Worm (Caenorhabditis elegans) whole organism, young adult: ENCODE measurements around the gene ZK546.5.

Source experiments
- B0261.1 ChIP-seq: sonication (generic microtip); optimal IDR thresholded peaks from 2 replicates; lab custom pipeline; 2016; ENCODE audit warnings: mild to moderate bottlenecking, missing genetic modification characterization, moderate library complexity, missing compliant biosample characterization
- B0336.3 ChIP-seq: fragments of 200-800 bp; sonication (Bioruptor generic); IDR thresholded peaks from 2 replicates; pipeline ENCODE4 v1.3.6; 2022; ENCODE audit warnings: missing genetic modification characterization, missing compliant biosample characterization
- D2030.7 ChIP-seq: fragments of 200-800 bp; sonication (Bioruptor generic); IDR thresholded peaks from 2 replicates; pipeline ENCODE4 v1.3.6; 2022; ENCODE audit warnings: missing genetic modification reagents, missing genetic modification characterization, missing compliant biosample characterization
- F52B5.7 ChIP-seq: sonication (generic microtip); optimal IDR thresholded peaks from 2 replicates; lab custom pipeline; 2016; ENCODE audit warnings: mild to moderate bottlenecking, missing genetic modification characterization, missing compliant biosample characterization
- F57A8.1 ChIP-seq: fragments of 200-800 bp; sonication (Bioruptor generic); optimal IDR thresholded peaks from 2 replicates; lab custom pipeline; 2018; ENCODE audit warnings: mild to moderate bottlenecking, missing genetic modification characterization, moderate library complexity, missing compliant biosample characterization
- K12H6.12 ChIP-seq: fragments of 200-800 bp; sonication (Bioruptor generic); optimal IDR thresholded peaks from 2 replicates; lab custom pipeline; 2018; ENCODE audit warnings: mild to moderate bottlenecking, missing genetic modification characterization, missing compliant biosample characterization
- Y56A3A.18 ChIP-seq: fragments of 200-800 bp; sonication (Bioruptor generic); IDR thresholded peaks from 2 replicates; pipeline ENCODE4 v1.3.6; 2022; ENCODE audit warnings: missing genetic modification reagents, missing genetic modification characterization, missing compliant biosample characterization
- Y67H2A.10 ChIP-seq: fragments of 200-800 bp; sonication (Bioruptor generic); conservative IDR thresholded peaks from 2 replicates; pipeline ENCODE4 v1.3.6; 2022; ENCODE audit warnings: missing genetic modification reagents, missing genetic modification characterization, missing compliant biosample characterization
- Y79H2A.3 ChIP-seq: fragments of 200-800 bp; sonication (Bioruptor generic); conservative IDR thresholded peaks from 2 replicates; pipeline ENCODE4 v1.3.6; 2022; ENCODE audit warnings: missing genetic modification reagents, missing genetic modification characterization, missing compliant biosample characterization
- ZK185.1 ChIP-seq: sonication (generic microtip); optimal IDR thresholded peaks from 2 replicates; lab custom pipeline; 2016; ENCODE audit warnings: mild to moderate bottlenecking, missing genetic modification characterization, missing compliant biosample characterization; ENCODE audit not compliant: poor library complexity, severe bottlenecking
- akir-1 ChIP-seq: fragments of 200-800 bp; sonication (Bioruptor generic); optimal IDR thresholded peaks from 2 replicates; lab custom pipeline; 2018; ENCODE audit warnings: mild to moderate bottlenecking, missing genetic modification characterization, moderate library complexity, missing compliant biosample characterization
- aptf-3 ChIP-seq: fragments of 200-800 bp; sonication (Bioruptor generic); IDR thresholded peaks from 2 replicates; pipeline ENCODE4 v1.3.6; 2022; ENCODE audit warnings: missing genetic modification characterization, missing compliant biosample characterization
- atf-7 ChIP-seq: sonication (generic microtip); optimal IDR thresholded peaks from 2 replicates; lab custom pipeline; 2017; ENCODE audit warnings: mild to moderate bottlenecking, missing genetic modification characterization, missing compliant biosample characterization
- ccch-3 ChIP-seq: fragments of 200-800 bp; sonication (Bioruptor generic); optimal IDR thresholded peaks from 2 replicates; lab custom pipeline; 2018; ENCODE audit warnings: mild to moderate bottlenecking, missing genetic modification characterization, missing compliant biosample characterization
- cebp-1 ChIP-seq, 2 experiments: fragments of 200-800 bp in 1 of 2; sonication (Bioruptor generic) in 1 of 2; sonication (generic microtip) in 1 of 2; IDR thresholded peaks in 1 of 2; optimal IDR thresholded peaks in 1 of 2; 2 replicates each; pipeline versions ENCODE4 v1.3.6 to Lab custom; 2017 to 2022; ENCODE audit warnings: missing compliant biosample characterization in 2 of 2, missing genetic modification characterization in 2 of 2, mild to moderate bottlenecking in 1 of 2, missing genetic modification reagents in 1 of 2, moderate library complexity in 1 of 2
- ceh-100 ChIP-seq: fragments of 200-800 bp; sonication (Bioruptor generic); IDR thresholded peaks from 2 replicates; pipeline ENCODE4 v1.3.6; 2022; ENCODE audit warnings: missing genetic modification reagents, missing genetic modification characterization, missing compliant biosample characterization
- chd-7 ChIP-seq: sonication (generic microtip); optimal IDR thresholded peaks from 2 replicates; lab custom pipeline; 2016; ENCODE audit warnings: mild to moderate bottlenecking, missing genetic modification characterization, moderate library complexity, missing compliant biosample characterization
- dpff-1 ChIP-seq: sonication (generic microtip); optimal IDR thresholded peaks from 2 replicates; lab custom pipeline; 2017; ENCODE audit warnings: mild to moderate bottlenecking, missing genetic modification characterization, missing compliant biosample characterization
- dpl-1 ChIP-seq: fragments of 150-350 bp; optimal IDR thresholded peaks from 2 replicates; lab custom pipeline; 2014; ENCODE audit warnings: missing biosample characterization, missing genetic modification reagents, missing genetic modification characterization
- egl-18 ChIP-seq: fragments of 200-800 bp; sonication (Bioruptor generic); IDR thresholded peaks from 2 replicates; pipeline ENCODE4 v1.3.6; 2022; ENCODE audit warnings: missing genetic modification reagents, missing genetic modification characterization, missing compliant biosample characterization
- egl-44 ChIP-seq: fragments of 200-800 bp; sonication (Bioruptor generic); IDR thresholded peaks from 2 replicates; pipeline ENCODE4 v1.3.6; 2022; ENCODE audit warnings: missing genetic modification reagents, missing genetic modification characterization, missing compliant biosample characterization
- him-1 ChIP-seq: sonication (generic microtip); optimal IDR thresholded peaks from 2 replicates; lab custom pipeline; 2016; ENCODE audit warnings: missing genotype, missing genetic modification reagents, missing genetic modification characterization, missing compliant biosample characterization
- hlh-12 ChIP-seq: sonication (generic microtip); optimal IDR thresholded peaks from 2 replicates; lab custom pipeline; 2016; ENCODE audit warnings: missing genetic modification characterization, missing compliant biosample characterization
- hlh-26 ChIP-seq: fragments of 200-800 bp; sonication (Bioruptor generic); conservative IDR thresholded peaks from 2 replicates; pipeline ENCODE4 v1.3.6; 2022; ENCODE audit warnings: missing genetic modification reagents, missing genetic modification characterization, missing compliant biosample characterization
- hsf-1 ChIP-seq: fragments of 200-800 bp; sonication (Bioruptor generic); IDR thresholded peaks from 2 replicates; pipeline ENCODE4 v1.3.6; 2022; ENCODE audit warnings: missing genetic modification reagents, missing genetic modification characterization, missing compliant biosample characterization
- lir-1 ChIP-seq: fragments of 200-800 bp; sonication (Bioruptor generic); conservative IDR thresholded peaks from 2 replicates; pipeline ENCODE4 v1.3.6; 2022; ENCODE audit warnings: missing genetic modification reagents, missing genetic modification characterization, missing compliant biosample characterization
- madf-3 ChIP-seq: fragments of 200-800 bp; sonication (Bioruptor generic); IDR thresholded peaks from 2 replicates; pipeline ENCODE4 v1.3.6; 2022; ENCODE audit warnings: missing genetic modification reagents, missing genetic modification characterization, missing compliant biosample characterization
- madf-6 ChIP-seq: fragments of 200-800 bp; sonication (Bioruptor generic); IDR thresholded peaks from 2 replicates; pipeline ENCODE4 v1.3.6; 2022; ENCODE audit warnings: missing genetic modification reagents, missing genetic modification characterization, missing compliant biosample characterization
- mcd-1 ChIP-seq: fragments of 200-800 bp; sonication (Bioruptor generic); IDR thresholded peaks from 2 replicates; pipeline ENCODE4 v1.3.6; 2022; ENCODE audit warnings: missing genetic modification reagents, missing genetic modification characterization, missing compliant biosample characterization
- mel-28 ChIP-seq: sonication (generic microtip); optimal IDR thresholded peaks from 2 replicates; lab custom pipeline; 2016; ENCODE audit warnings: borderline replicate concordance, mild to moderate bottlenecking, missing genetic modification characterization, missing compliant biosample characterization
- nhr-120 ChIP-seq: fragments of 200-800 bp; sonication (Bioruptor generic); IDR thresholded peaks from 2 replicates; pipeline ENCODE4 v1.3.6; 2022; ENCODE audit warnings: missing genetic modification characterization, missing compliant biosample characterization
- nhr-80 ChIP-seq: sonication (generic microtip); optimal IDR thresholded peaks from 2 replicates; lab custom pipeline; 2016; ENCODE audit warnings: missing genetic modification characterization, missing compliant biosample characterization
- nhr-90 ChIP-seq: sonication (generic microtip); optimal IDR thresholded peaks from 2 replicates; lab custom pipeline; 2016; ENCODE audit warnings: missing genotype, mild to moderate bottlenecking, missing genetic modification characterization, missing compliant biosample characterization
- rcor-1 ChIP-seq: fragments of 200-800 bp; sonication (Bioruptor generic); IDR thresholded peaks from 2 replicates; pipeline ENCODE4 v1.3.6; 2022; ENCODE audit warnings: missing genetic modification reagents, missing genetic modification characterization, missing compliant biosample characterization
- rec-8 ChIP-seq, 2 experiments: sonication (generic microtip); optimal IDR thresholded peaks; 2 replicates each; lab custom pipeline; 2016; ENCODE audit warnings: mild to moderate bottlenecking in 2 of 2, missing genetic modification characterization in 2 of 2, missing genetic modification reagents in 2 of 2, missing genotype in 2 of 2, missing biosample characterization in 1 of 2, missing compliant biosample characterization in 1 of 2, moderate library complexity in 1 of 2
- rpc-1 ChIP-seq, 2 experiments: fragments of 150-350 bp in 1 of 2; sonication (generic microtip) in 1 of 2; optimal IDR thresholded peaks; 2 replicates each; lab custom pipeline; 2014 to 2018; ENCODE audit warnings: missing biosample characterization in 1 of 2, missing genetic modification characterization in 1 of 2, missing genetic modification reagents in 1 of 2, missing genotype in 1 of 2
- snpc-1.1 ChIP-seq: sonication (generic microtip); optimal IDR thresholded peaks from 2 replicates; lab custom pipeline; 2017; ENCODE audit warnings: missing genetic modification characterization, mild to moderate bottlenecking, missing compliant biosample characterization, antibody characterized with exemption, moderate library complexity, missing genotype, missing genetic modification reagents; ENCODE audit not compliant: insufficient read depth
- snpc-4 ChIP-seq, 5 experiments: fragments of 150-350 bp in 1 of 5; sonication (generic microtip) in 4 of 5; optimal IDR thresholded peaks; 2 replicates each; lab custom pipeline; 2014 to 2018; ENCODE audit warnings: missing genetic modification characterization in 5 of 5, missing biosample characterization in 3 of 5, antibody characterized with exemption in 2 of 5, mild to moderate bottlenecking in 2 of 5, missing compliant biosample characterization in 2 of 5, missing genotype in 2 of 5, moderate library complexity in 2 of 5, missing genetic modification reagents in 1 of 5
- somi-1 ChIP-seq: fragments of 200-800 bp; sonication (Bioruptor generic); optimal IDR thresholded peaks from 2 replicates; lab custom pipeline; 2018; ENCODE audit warnings: mild to moderate bottlenecking, missing genetic modification characterization, missing compliant biosample characterization
- tbx-9 ChIP-seq: sonication (generic microtip); optimal IDR thresholded peaks from 2 replicates; lab custom pipeline; 2016; ENCODE audit warnings: borderline replicate concordance, missing genetic modification characterization, inconsistent platforms, missing compliant biosample characterization
- tlf-1 ChIP-seq: fragments of 200-800 bp; sonication (Bioruptor generic); optimal IDR thresholded peaks from 2 replicates; lab custom pipeline; 2018; ENCODE audit warnings: mild to moderate bottlenecking, missing genetic modification characterization, missing compliant biosample characterization
- xnd-1 ChIP-seq: sonication (generic microtip); optimal IDR thresholded peaks from 2 replicates; lab custom pipeline; 2016; ENCODE audit warnings: missing genotype, missing genetic modification reagents, missing genetic modification characterization, missing compliant biosample characterization
- zim-3 ChIP-seq: sonication (generic microtip); optimal IDR thresholded peaks from 2 replicates; lab custom pipeline; 2017; ENCODE audit warnings: mild to moderate bottlenecking, missing genetic modification characterization, moderate library complexity, missing compliant biosample characterization
- ztf-22 ChIP-seq: fragments of 200-800 bp; sonication (Bioruptor generic); optimal IDR thresholded peaks from 2 replicates; lab custom pipeline; 2018; ENCODE audit warnings: mild to moderate bottlenecking, missing genetic modification characterization, moderate library complexity, missing compliant biosample characterization
- ztf-25 ChIP-seq: fragments of 200-800 bp; sonication (Bioruptor generic); IDR thresholded peaks from 2 replicates; pipeline ENCODE4 v1.3.6; 2022; ENCODE audit warnings: missing genetic modification reagents, missing genetic modification characterization, missing compliant biosample characterization
- ztf-28 ChIP-seq: fragments of 200-800 bp; sonication (Bioruptor generic); IDR thresholded peaks from 2 replicates; pipeline ENCODE4 v1.3.6; 2022; ENCODE audit warnings: missing genetic modification reagents, missing genetic modification characterization, missing compliant biosample characterization
- ztf-3 ChIP-seq: fragments of 200-800 bp; sonication (Bioruptor generic); optimal IDR thresholded peaks from 2 replicates; lab custom pipeline; 2018; ENCODE audit warnings: mild to moderate bottlenecking, missing genetic modification characterization, missing compliant biosample characterization

Gene ZK546.5

ce11 chrII:4948118-4948517 lies 12.5 kb downstream of the ZK546.5 start (continued):
- TF ChIP-seq tlf-1 = no peak
- no peak for TF ChIP-seq dpff-1 (tag; lab: Kevin White, UChicago)
- no peak for TF ChIP-seq him-1 (tag; lab: Kevin White, UChicago)
- TF ChIP-seq mcd-1 (GFP tag; lab: Robert Waterston, UW) = no peak
- TF ChIP-seq ztf-22 (GFP tag; lab: Kevin White, UChicago) = no peak
- no peak for TF ChIP-seq chd-7 (tag; lab: Kevin White, UChicago)
- no peak for TF ChIP-seq lir-1 (GFP tag; lab: Robert Waterston, UW)
- TF ChIP-seq dpl-1 (GFP tag; lab: Kevin White, UChicago) = no peak
- TF ChIP-seq D2030.7 (GFP tag; lab: Robert Waterston, UW) = no peak
- TF ChIP-seq egl-18 = 0 out of 2 replicates have a peak, but pooled peaks have one; percentile 54
- TF ChIP-seq ceh-100 = no peak
- TF ChIP-seq madf-6 (GFP tag; lab: Robert Waterston, UW) = peak; percentile 43
- no peak for TF ChIP-seq rcor-1 (GFP tag; lab: Robert Waterston, UW)
- TF ChIP-seq ztf-28 (GFP tag; lab: Robert Waterston, UW) = no peak
- TF ChIP-seq B0261.1 (tag; lab: Kevin White, UChicago) = no peak
- no peak for TF ChIP-seq rpc-1 (optimal IDR thresholded peaks at IDR 0.05; lab: Kevin White, UChicago)
- TF ChIP-seq rpc-1 (tag; optimal IDR thresholded peaks at IDR 0.05; lab: Kevin White, UChicago) = no peak
- no peak for TF ChIP-seq ztf-25
- no peak for TF ChIP-seq aptf-3 (GFP tag; lab: Robert Waterston, UW)
- no peak for TF ChIP-seq egl-44 (GFP tag; lab: Robert Waterston, UW)
- no peak for TF ChIP-seq Y79H2A.3 (GFP tag; lab: Robert Waterston, UW)
- no peak for TF ChIP-seq xnd-1 (tag; lab: Kevin White, UChicago)
- TF ChIP-seq hlh-12 = no peak
- TF ChIP-seq hlh-26 (GFP tag; lab: Robert Waterston, UW) = no peak
- no peak for TF ChIP-seq madf-3 (GFP tag; lab: Robert Waterston, UW)
- TF ChIP-seq ztf-3 (GFP tag; lab: Kevin White, UChicago) = no peak
- TF ChIP-seq snpc-1.1 (tag; lab: Kevin White, UChicago) = no peak
- no peak for TF ChIP-seq mel-28 (tag; lab: Kevin White, UChicago)
- no peak for TF ChIP-seq zim-3 (tag; lab: Kevin White, UChicago)
- TF ChIP-seq akir-1 (GFP tag; lab: Kevin White, UChicago) = no peak
- no peak for TF ChIP-seq somi-1 (GFP tag; lab: Kevin White, UChicago)
- no peak for TF ChIP-seq cebp-1 (GFP tag; IDR thresholded peaks at IDR 0.05; lab: Robert Waterston, UW)
- TF ChIP-seq cebp-1 (tag; optimal IDR thresholded peaks at IDR 0.05; lab: Kevin White, UChicago) = no peak
- TF ChIP-seq nhr-80 (tag; lab: Kevin White, UChicago) = no peak
- no peak for TF ChIP-seq ccch-3
- TF ChIP-seq F52B5.7 (tag; lab: Kevin White, UChicago) = no peak
- no peak for TF ChIP-seq atf-7 (tag; lab: Kevin White, UChicago)
- no peak for TF ChIP-seq K12H6.12 (tag; lab: Kevin White, UChicago)
- no peak for TF ChIP-seq snpc-4 (GFP tag; optimal IDR thresholded peaks at IDR 0.05; lab: Kevin White, UChicago)
- TF ChIP-seq snpc-4 (tag; optimal IDR thresholded peaks at IDR 0.05; lab: Kevin White, UChicago) = no peak
- TF ChIP-seq rec-8 (tag; optimal IDR thresholded peaks at IDR 0.05; lab: Kevin White, UChicago) = no peak
- no peak for TF ChIP-seq tbx-9 (tag; lab: Kevin White, UChicago)
- no peak for TF ChIP-seq Y56A3A.18 (GFP tag; lab: Robert Waterston, UW)
- no peak for TF ChIP-seq nhr-90 (tag; lab: Kevin White, UChicago)
- no peak for TF ChIP-seq Y67H2A.10
- peak; percentile 62; the same call in 1 of the 2 replicates for TF ChIP-seq B0336.3 (GFP tag; lab: Robert Waterston, UW)
- no peak for TF ChIP-seq F57A8.1 (GFP tag; lab: Kevin White, UChicago)
- TF ChIP-seq ZK185.1 (tag; lab: Kevin White, UChicago) = no peak
- no peak for TF ChIP-seq hsf-1 (GFP tag; lab: Robert Waterston, UW)
- TF ChIP-seq nhr-120 (GFP tag; lab: Robert Waterston, UW) = no peak
